Fruit fly (Drosophila melanogaster) whole organism, pupa: ENCODE measurements around the gene CG33791.

Experiments
- CG12605 ChIP-seq: fragments of 200-800 bp; sonication (Bioruptor generic); IDR thresholded peaks from 2 replicates; pipeline ENCODE4 v1.3.6; 2022; ENCODE audit warnings: missing biosample characterization, missing genetic modification characterization
- CG13204 ChIP-seq: fragments of 200-800 bp; sonication (Bioruptor generic); optimal IDR thresholded peaks from 2 replicates; lab custom pipeline; 2018; ENCODE audit warnings: missing biosample characterization, mild to moderate bottlenecking, missing genetic modification characterization, moderate library complexity
- CG17806 ChIP-seq: fragments of 200-800 bp; sonication (Bioruptor generic); optimal IDR thresholded peaks from 2 replicates; lab custom pipeline; 2018; ENCODE audit warnings: missing biosample characterization, mild to moderate bottlenecking, missing genetic modification characterization, moderate library complexity
- CG34367 ChIP-seq: fragments of 200-800 bp; sonication (Bioruptor generic); optimal IDR thresholded peaks from 2 replicates; lab custom pipeline; 2018; ENCODE audit warnings: missing biosample characterization, mild to moderate bottlenecking, missing genetic modification characterization
- CG4496 ChIP-seq: fragments of 200-800 bp; sonication (Bioruptor generic); IDR thresholded peaks from 3 replicates; pipeline ENCODE4 v1.3.6; 2022; ENCODE audit warnings: missing biosample characterization, missing genetic modification characterization
- CG8159 ChIP-seq: fragments of 200-800 bp; sonication (Bioruptor generic); optimal IDR thresholded peaks from 3 replicates; lab custom pipeline; 2018; ENCODE audit warnings: missing biosample characterization, mild to moderate bottlenecking, missing genetic modification characterization, moderate library complexity
- D1 ChIP-seq: fragments of 200-800 bp; sonication (Bioruptor generic); optimal IDR thresholded peaks from 2 replicates; lab custom pipeline; 2018; ENCODE audit warnings: missing biosample characterization, mild to moderate bottlenecking, missing genetic modification characterization, moderate library complexity
- EcR ChIP-seq: fragments of 200-800 bp; sonication (Bioruptor generic); optimal IDR thresholded peaks from 3 replicates; lab custom pipeline; 2019; ENCODE audit warnings: missing biosample characterization, missing genetic modification characterization, mild to moderate bottlenecking, moderate library complexity, missing genetic modification reagents
- Pif1A ChIP-seq: fragments of 200-800 bp; sonication (Bioruptor generic); optimal IDR thresholded peaks from 3 replicates; lab custom pipeline; 2016; ENCODE audit warnings: missing biosample characterization, missing genetic modification characterization
- Snoo ChIP-seq: fragments of 200-800 bp; sonication (Bioruptor generic); optimal IDR thresholded peaks from 3 replicates; lab custom pipeline; 2017; ENCODE audit warnings: missing biosample characterization, mild to moderate bottlenecking, missing genetic modification characterization, inconsistent platforms
- fd96Ca ChIP-seq: fragments of 200-800 bp; sonication (Bioruptor generic); IDR thresholded peaks from 3 replicates; pipeline ENCODE4 v1.3.6; 2022; ENCODE audit warnings: missing biosample characterization, missing genetic modification characterization
- gl ChIP-seq: fragments of 200-800 bp; sonication (Bioruptor generic); optimal IDR thresholded peaks from 2 replicates; lab custom pipeline; 2018; ENCODE audit warnings: missing biosample characterization, mild to moderate bottlenecking, missing genetic modification characterization
- rn ChIP-seq: fragments of 200-800 bp; sonication (Bioruptor generic); IDR thresholded peaks from 2 replicates; pipeline ENCODE4 v1.3.6; 2022; ENCODE audit warnings: missing biosample characterization, missing genetic modification characterization

DNA sequence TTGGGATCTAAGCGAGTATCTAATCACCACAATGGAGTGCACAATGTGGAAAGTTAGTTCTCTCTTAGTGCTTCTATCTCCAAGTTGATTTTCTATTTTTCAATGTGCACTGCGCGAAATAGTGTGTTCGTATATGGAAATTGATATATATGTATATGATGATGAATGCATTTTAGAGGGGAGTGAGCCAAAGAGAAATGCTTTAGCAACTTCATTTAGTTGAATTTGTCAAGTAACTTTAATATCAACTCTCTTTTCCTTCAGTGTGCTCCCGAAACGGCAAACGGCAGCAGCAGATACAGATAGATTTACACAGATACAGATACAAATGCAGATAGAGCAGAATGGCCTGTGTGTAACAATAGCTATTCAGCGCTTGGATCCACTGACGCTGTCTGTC is 18.8 kb upstream of the CG33791 start:
- TF ChIP-seq gl (tag; lab: Kevin White, UChicago) (no peak), rn (peak; percentile 49; the same call in 1 of the 2 replicates), Pif1A (GFP tag; lab: Kevin White, UChicago) (peak; percentile 84), EcR (no peak), Snoo (tag; lab: Kevin White, UChicago) (no peak), D1 (tag; lab: Kevin White, UChicago) (no peak), CG4496 (GFP tag; lab: Robert Waterston, UW) (peak; percentile 89), fd96Ca (peak; percentile 90), CG12605 (peak; percentile 85), CG8159 (tag; lab: Kevin White, UChicago) (no peak), CG17806 (tag; lab: Kevin White, UChicago) (no peak), CG13204 (GFP tag; lab: Kevin White, UChicago) (no peak), CG34367 (no peak)
